Worm (Caenorhabditis elegans) whole organism, L4 larva: ENCODE results near the gene F39E9.14.

Experiments
- D1046.2 ChIP-seq: fragments of 200-800 bp; sonication (Bioruptor generic); IDR thresholded peaks from 2 replicates; pipeline ENCODE4 v1.3.6; 2022; ENCODE audit warnings: missing genetic modification characterization, missing compliant biosample characterization
- Y48G9A.11 ChIP-seq: fragments of 200-800 bp; sonication (Bioruptor generic); IDR thresholded peaks from 2 replicates; pipeline ENCODE4 v1.3.6; 2022; ENCODE audit warnings: missing genetic modification reagents, missing genetic modification characterization, missing compliant biosample characterization
- ceh-44 ChIP-seq: fragments of 200-800 bp; sonication (Bioruptor generic); IDR thresholded peaks from 2 replicates; pipeline ENCODE4 v1.3.6; 2022; ENCODE audit warnings: missing genetic modification reagents, missing genetic modification characterization, missing compliant biosample characterization
- skn-1 ChIP-seq: fragments of 150-350 bp; optimal IDR thresholded peaks from 2 replicates; lab custom pipeline; 2014; ENCODE audit warnings: missing biosample characterization, missing genetic modification characterization

- no peak for TF ChIP-seq D1046.2
- TF ChIP-seq Y48G9A.11 (GFP tag; lab: Robert Waterston, UW): no peak
- TF ChIP-seq skn-1 (tag; lab: Kevin White, UChicago): no peak
- TF ChIP-seq ceh-44 (GFP tag; lab: Robert Waterston, UW): no peak
Observed at ce11 chrII:3249406-3249805, 41.0 kb downstream of the F39E9.14 start, which contains the start of gene clec-124.
